Worm (Caenorhabditis elegans) whole organism, L1 larva: Measurements from ENCODE around the gene maoc-1.

Experiments
- aly-2 ChIP-seq: fragments of 150-350 bp; optimal IDR thresholded peaks from 2 replicates; lab custom pipeline; 2014; ENCODE audit warnings: missing biosample characterization, missing genetic modification characterization
- lir-3 ChIP-seq: sonication (generic microtip); optimal IDR thresholded peaks from 2 replicates; lab custom pipeline; 2016; ENCODE audit warnings: mild to moderate bottlenecking, missing genetic modification characterization, moderate library complexity, missing compliant biosample characterization; ENCODE audit not compliant: poor library complexity
- mep-1 ChIP-seq: fragments of 150-350 bp; optimal IDR thresholded peaks from 2 replicates; lab custom pipeline; 2014; ENCODE audit warnings: missing biosample characterization, missing genetic modification characterization
- nhr-12 ChIP-seq: sonication (generic microtip); optimal IDR thresholded peaks from 2 replicates; lab custom pipeline; 2017; ENCODE audit warnings: missing biosample characterization, missing genetic modification characterization
- nhr-71 ChIP-seq: sonication (generic microtip); optimal IDR thresholded peaks from 2 replicates; lab custom pipeline; 2016; ENCODE audit warnings: mild to moderate bottlenecking, missing genetic modification characterization, moderate library complexity, missing compliant biosample characterization
- nhr-76 ChIP-seq: sonication (generic microtip); optimal IDR thresholded peaks from 2 replicates; lab custom pipeline; 2017; ENCODE audit warnings: missing biosample characterization, missing genetic modification characterization
- pag-3 ChIP-seq: sonication (generic microtip); optimal IDR thresholded peaks from 2 replicates; lab custom pipeline; 2017; ENCODE audit warnings: missing genetic modification characterization, mild to moderate bottlenecking, missing compliant biosample characterization, antibody characterized with exemption, borderline replicate concordance; ENCODE audit not compliant: insufficient read depth
- sox-4 ChIP-seq: sonication (generic microtip); optimal IDR thresholded peaks from 2 replicates; lab custom pipeline; 2016; ENCODE audit warnings: missing genetic modification characterization, missing compliant biosample characterization
- unc-62 ChIP-seq: fragments of 150-350 bp; optimal IDR thresholded peaks from 2 replicates; lab custom pipeline; 2014; ENCODE audit warnings: missing biosample characterization, missing genetic modification reagents, missing genetic modification characterization
- ztf-11 ChIP-seq, 2 experiments: sonication (generic microtip); optimal IDR thresholded peaks; 2 replicates each; lab custom pipeline; 2016 to 2017; ENCODE audit warnings: missing genetic modification characterization in 2 of 2, missing biosample characterization in 1 of 2, missing compliant biosample characterization in 1 of 2

ce11 chrII:7189120-7189519 is 7.0 kb upstream of the maoc-1 start, which contains the start of gene E04F6.4:
- no peak for TF ChIP-seq lir-3 (tag; lab: Kevin White, UChicago)
- TF ChIP-seq nhr-12 (tag; lab: Kevin White, UChicago) = no peak
- no peak for TF ChIP-seq sox-4 (tag; lab: Kevin White, UChicago)
- TF ChIP-seq aly-2 (tag; lab: Kevin White, UChicago) = no peak
- no peak for TF ChIP-seq nhr-71 (tag; lab: Kevin White, UChicago)
- TF ChIP-seq nhr-76 (tag; lab: Kevin White, UChicago) = no peak
- no peak for TF ChIP-seq mep-1 (tag; lab: Kevin White, UChicago)
- no peak for TF ChIP-seq pag-3
- TF ChIP-seq unc-62 (GFP tag; lab: Kevin White, UChicago) = no peak
- no peak for TF ChIP-seq ztf-11 (tag; optimal IDR thresholded peaks at IDR 0.05; lab: Kevin White, UChicago)
